Fruit fly (Drosophila melanogaster): ENCODE measurements around the gene Corp.
A peak's percentile ranks its signal among the peaks of the same experiment; 100 is the strongest.

Corp gene

DNA sequence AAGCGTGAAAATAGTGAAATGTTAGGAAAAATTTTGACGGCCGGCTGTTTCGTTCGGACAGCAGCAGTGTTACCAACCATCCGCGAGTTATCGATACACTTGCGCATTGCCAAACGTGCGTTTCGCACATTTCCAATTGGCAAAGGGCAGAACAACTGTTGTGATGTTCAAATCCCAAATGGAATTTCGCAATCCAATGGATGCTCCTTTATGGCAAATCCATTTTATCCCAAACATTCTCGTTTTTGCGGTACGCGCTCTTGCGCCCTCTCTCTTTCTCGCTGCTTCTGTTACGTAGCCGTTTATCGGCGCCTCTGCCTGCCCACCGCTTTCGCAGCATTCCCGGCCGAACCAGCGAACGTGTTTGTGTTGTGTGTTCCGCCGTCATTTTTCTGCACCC lies 28.0 kb downstream of the Corp start (continued):
- no peak for TF ChIP-seq Nf-YA (GFP tag; IDR thresholded peaks at IDR 0.05)
- TF ChIP-seq toy (GFP tag; IDR thresholded peaks at IDR 0.05): no peak
- TF ChIP-seq CG3281 (GFP tag; optimal IDR thresholded peaks at IDR 0.05): no peak
- TF ChIP-seq Doc3 (GFP tag; IDR thresholded peaks at IDR 0.05; ENCODE audit: partially characterized antibody): peak; percentile 39; the same call in 1 of the 3 replicates
- no peak for TF ChIP-seq H2.0 (GFP tag; IDR thresholded peaks at IDR 0.05)
- TF ChIP-seq cas (GFP tag; IDR thresholded peaks at IDR 0.05): no peak
- TF ChIP-seq dysf (GFP tag; IDR thresholded peaks at IDR 0.05): no peak
- TF ChIP-seq Atf3 (GFP tag; optimal IDR thresholded peaks at IDR 0.05): no peak
- no peak for TF ChIP-seq Usf (GFP tag; optimal IDR thresholded peaks at IDR 0.05)
- peak; percentile 19 for TF ChIP-seq Deaf1 (tag; optimal IDR thresholded peaks at IDR 0.05)
- TF ChIP-seq Dll (GFP tag; IDR thresholded peaks at IDR 0.05; ENCODE audit: partially characterized antibody): peak; percentile 48; the same call in 2 of the 4 replicates
- peak; percentile 64 for TF ChIP-seq E2f2 (GFP tag; IDR thresholded peaks at IDR 0.05)
- no peak for TF ChIP-seq MESR4 (GFP tag; optimal IDR thresholded peaks at IDR 0.05)
- TF ChIP-seq CG12104 (GFP tag; optimal IDR thresholded peaks at IDR 0.05): no peak
- TF ChIP-seq Dp (GFP tag; optimal IDR thresholded peaks at IDR 0.05): peak; percentile 28
- no peak for TF ChIP-seq emc (GFP tag; optimal IDR thresholded peaks at IDR 0.05)
- peak; percentile 21 for TF ChIP-seq Sry-δ (GFP tag; optimal IDR thresholded peaks at IDR 0.05)
- TF ChIP-seq btn (GFP tag; optimal IDR thresholded peaks at IDR 0.05): no peak
- peak; percentile 20; the same call in 1 of the 2 replicates for TF ChIP-seq amos (GFP tag; IDR thresholded peaks at IDR 0.05; ENCODE audit: partially characterized antibody)
- no peak for TF ChIP-seq da (GFP tag; optimal IDR thresholded peaks at IDR 0.05)
- peak; percentile 67 for TF ChIP-seq her (GFP tag; optimal IDR thresholded peaks at IDR 0.05)
- no peak for TF ChIP-seq CG10321 (GFP tag; IDR thresholded peaks at IDR 0.05)
- TF ChIP-seq CG13624 (GFP tag; optimal IDR thresholded peaks at IDR 0.05): no peak
- TF ChIP-seq sug (tag; optimal IDR thresholded peaks at IDR 0.05): peak; percentile 24
- TF ChIP-seq HHEX (GFP tag; optimal IDR thresholded peaks at IDR 0.05): no peak
- TF ChIP-seq CG15073 (GFP tag; optimal IDR thresholded peaks at IDR 0.05): no peak
- peak in 1 of 2 experiments; percentile 93 for TF ChIP-seq Pdp1 (GFP tag; optimal IDR thresholded peaks at IDR 0.05)

DNA sequence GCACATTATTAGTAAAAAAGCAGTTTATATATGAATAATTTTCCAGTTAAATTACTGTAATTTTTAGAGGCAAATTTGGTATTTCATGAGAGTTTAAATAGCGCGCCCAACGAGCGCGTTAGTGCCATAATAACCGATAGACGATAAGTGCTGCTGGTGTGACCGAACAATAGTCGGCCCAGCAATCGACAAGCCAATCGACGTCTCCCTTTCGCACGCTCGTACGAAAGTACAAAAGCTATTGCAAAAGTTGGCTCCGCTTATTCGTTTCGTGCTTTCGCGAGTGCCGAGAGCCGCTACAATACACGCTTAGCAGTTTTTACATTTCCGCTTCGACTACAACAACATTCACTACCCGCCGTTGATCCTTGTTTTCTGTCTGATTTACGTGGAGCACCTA lies 28.9 kb downstream of the Corp start, which contains the start of gene Trxr1:
Gene Trxr1 (plus strand): TSS at position 231 of the 400 bp plus-strand sequence.
- TF ChIP-seq Bdp1 (GFP tag; optimal IDR thresholded peaks at IDR 0.05) (no peak), CG13287 (GFP tag; IDR thresholded peaks at IDR 0.05; ENCODE audit: partially characterized antibody) (peak; percentile 71), CG18599 (GFP tag; optimal IDR thresholded peaks at IDR 0.05) (no peak), CG34224 (GFP tag; IDR thresholded peaks at IDR 0.05; ENCODE audit: partially characterized antibody) (peak; percentile 61; the same call in 2 of the 3 replicates), knrl (GFP tag; IDR thresholded peaks at IDR 0.05; ENCODE audit: partially characterized antibody) (peak; percentile 57; the same call in 2 of the 3 replicates), mld (GFP tag; IDR thresholded peaks at IDR 0.05; ENCODE audit: partially characterized antibody) (peak; percentile 73; the same call in 1 of the 3 replicates), abd-A (tag; optimal IDR thresholded peaks at IDR 0.05) (no peak), CG16813 (GFP tag; IDR thresholded peaks at IDR 0.05; ENCODE audit: partially characterized antibody) (peak; percentile 62), CG1603 (tag; optimal IDR thresholded peaks at IDR 0.05) (peak; percentile 43), CG10979 (tag; optimal IDR thresholded peaks at IDR 0.05) (no peak), nerfin-2 (GFP tag; IDR thresholded peaks at IDR 0.05; ENCODE audit: partially characterized antibody) (peak; percentile 74), CG14860 (GFP tag; IDR thresholded peaks at IDR 0.05; ENCODE audit: partially characterized antibody) (peak; percentile 64), chinmo (GFP tag; IDR thresholded peaks at IDR 0.05; ENCODE audit: partially characterized antibody) (0 out of 4 replicates have a peak, but pooled peaks have one; percentile 51), CG42726 (GFP tag; IDR thresholded peaks at IDR 0.05; ENCODE audit: partially characterized antibody) (no peak), Sry-δ (GFP tag; optimal IDR thresholded peaks at IDR 0.05) (peak; percentile 66), Awh (GFP tag; IDR thresholded peaks at IDR 0.05) (no peak), lilli (GFP tag; optimal IDR thresholded peaks at IDR 0.05) (peak; percentile 12), stwl (tag; optimal IDR thresholded peaks at IDR 0.05) (peak; percentile 20), CG9797 (GFP tag; optimal IDR thresholded peaks at IDR 0.05) (peak; percentile 64), CG13894 (tag; optimal IDR thresholded peaks at IDR 0.05) (peak; percentile 22), Med (GFP tag) (peak; percentile 77), CG4328 (GFP tag; optimal IDR thresholded peaks at IDR 0.05) (no peak), Rfx (GFP tag; IDR thresholded peaks at IDR 0.05) (peak; percentile 29; the same call in 1 of the 2 replicates), amos (GFP tag; IDR thresholded peaks at IDR 0.05; ENCODE audit: partially characterized antibody) (peak; percentile 67; the same call in 1 of the 2 replicates)
